Worm (Caenorhabditis elegans): ENCODE data around the gene smrc-1.

ce11 chrIII:6419409-6419944 is 28.7 kb downstream of the smrc-1 start, which contains the start of gene atgl-1:
- TF ChIP-seq W03F9.2 (tag; optimal IDR thresholded peaks at IDR 0.05) (no peak), him-1 (tag; optimal IDR thresholded peaks at IDR 0.05) (no peak)
